Worm (Caenorhabditis elegans) whole organism, dauer: ENCODE results near the gene Y105C5B.8.

ENCODE experiments used
- unc-62 ChIP-seq: sonication (generic microtip); optimal IDR thresholded peaks from 2 replicates; lab custom pipeline; 2017; ENCODE audit warnings: missing biosample characterization, missing genetic modification reagents, missing genetic modification characterization

Y105C5B.8 gene

DNA sequence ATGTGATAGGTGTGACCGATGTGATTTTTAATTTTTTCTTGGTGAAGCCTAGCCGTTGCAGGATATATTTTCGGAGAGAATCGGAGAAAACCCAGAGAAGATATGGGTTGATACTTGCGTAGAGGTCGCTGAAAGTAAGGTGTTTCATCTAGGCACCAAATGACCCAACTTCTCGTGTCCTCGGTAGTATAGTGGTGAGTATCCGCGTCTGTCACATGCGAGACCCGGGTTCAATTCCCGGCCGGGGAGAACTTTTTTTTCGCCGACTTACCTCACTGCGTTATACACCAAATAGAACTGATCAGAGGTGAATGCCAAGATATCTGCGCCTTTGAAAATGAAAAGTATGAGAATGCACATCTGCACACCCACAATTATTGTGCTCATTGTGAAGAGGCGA, 5.2 kb upstream of the Y105C5B.8 start:
- TF ChIP-seq unc-62 (GFP tag; lab: Kevin White, UChicago) = no peak

- TF ChIP-seq unc-62 (GFP tag; lab: Kevin White, UChicago) = no peak
These were observed 4.5 kb upstream of the Y105C5B.8 start for ce11 chrIV:15931176-15931575.

DNA sequence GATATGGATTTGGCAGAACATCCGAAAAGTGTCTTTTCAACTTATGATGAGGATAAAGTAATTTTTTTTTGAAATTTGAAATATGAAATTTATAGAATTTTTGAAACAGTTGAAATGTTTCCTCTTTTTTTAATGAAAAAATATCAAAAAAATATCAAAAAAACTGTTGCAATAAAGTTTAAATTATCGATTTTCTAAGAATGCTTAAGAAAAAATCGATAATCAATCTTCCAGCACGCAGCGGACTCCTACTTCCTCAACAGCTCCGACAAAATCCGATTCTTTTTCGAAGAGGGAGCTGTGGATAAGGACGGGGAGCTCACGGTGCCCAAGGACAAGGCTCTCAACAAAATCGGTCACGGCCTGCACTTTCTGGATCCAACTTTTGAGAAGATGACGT, 4.0 kb upstream of the Y105C5B.8 start:
- TF ChIP-seq unc-62 (GFP tag; lab: Kevin White, UChicago) = no peak

ce11 chrIV:15930281-15930680, 3.6 kb upstream of the Y105C5B.8 start, which contains the start of gene Y105C5B.9:
Y105C5B.9 (plus strand) TSS chrIV:15930581.
- no peak for TF ChIP-seq unc-62 (GFP tag; lab: Kevin White, UChicago)

DNA sequence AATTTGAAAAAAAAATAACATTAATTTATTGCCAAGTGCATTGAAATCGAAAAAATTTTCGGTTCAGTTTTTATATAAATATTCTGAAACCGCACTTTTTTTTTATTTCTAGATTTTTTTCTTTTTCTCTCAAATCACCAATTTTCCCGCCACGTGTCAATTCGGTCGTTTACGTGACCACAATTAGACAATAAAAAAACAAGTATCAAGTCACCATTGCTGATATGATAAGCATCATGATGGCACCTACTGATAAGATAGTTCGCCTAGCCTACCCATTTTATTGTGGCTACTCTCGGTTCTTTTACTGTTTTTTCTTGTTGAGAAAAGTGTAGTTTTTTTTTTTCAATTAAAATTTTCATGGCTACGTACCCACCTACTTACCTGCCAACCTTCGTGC, 3.2 kb upstream of the Y105C5B.8 start:
- TF ChIP-seq unc-62 (GFP tag; lab: Kevin White, UChicago) = no peak

DNA sequence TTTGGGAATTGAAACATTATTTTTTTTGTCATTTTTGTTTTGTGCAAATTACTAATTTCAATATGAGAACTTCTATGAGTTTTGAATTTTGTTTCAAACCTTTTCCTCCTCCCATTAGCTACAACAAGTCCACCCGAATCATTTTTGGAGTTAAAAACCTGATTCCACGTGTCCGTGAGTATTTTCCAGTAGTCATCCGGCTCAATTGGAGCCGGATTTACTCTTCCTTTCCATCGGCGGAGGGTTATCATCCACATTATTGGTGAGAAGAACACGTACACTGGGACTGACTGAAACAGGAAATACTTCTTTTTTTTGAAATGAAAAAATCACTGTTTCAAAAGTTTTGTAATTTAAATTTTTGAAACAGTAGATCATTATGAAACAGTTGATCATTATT, 3.6 kb downstream of the Y105C5B.8 start:
- TF ChIP-seq unc-62 (GFP tag; lab: Kevin White, UChicago) = no peak

DNA sequence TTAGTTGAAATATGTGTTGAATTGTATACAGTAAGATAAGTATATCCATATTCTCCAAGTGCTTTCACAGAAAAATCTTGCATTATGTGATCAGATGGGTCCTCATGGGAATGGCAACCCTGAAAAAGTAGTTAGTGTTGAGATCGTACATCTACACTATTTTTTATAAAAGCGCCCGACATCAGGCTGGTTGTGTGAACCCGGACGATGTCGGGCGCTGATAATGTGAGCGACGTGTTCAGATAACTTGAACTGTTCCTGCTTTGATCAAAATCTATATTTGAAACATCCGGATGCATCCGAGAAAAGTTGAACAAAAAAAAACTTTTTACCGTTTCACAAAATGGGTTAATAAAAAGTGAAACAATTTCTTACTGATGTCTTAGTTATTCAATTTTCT, 11.6 kb downstream of the Y105C5B.8 start:
- no peak for TF ChIP-seq unc-62 (GFP tag; lab: Kevin White, UChicago)

DNA sequence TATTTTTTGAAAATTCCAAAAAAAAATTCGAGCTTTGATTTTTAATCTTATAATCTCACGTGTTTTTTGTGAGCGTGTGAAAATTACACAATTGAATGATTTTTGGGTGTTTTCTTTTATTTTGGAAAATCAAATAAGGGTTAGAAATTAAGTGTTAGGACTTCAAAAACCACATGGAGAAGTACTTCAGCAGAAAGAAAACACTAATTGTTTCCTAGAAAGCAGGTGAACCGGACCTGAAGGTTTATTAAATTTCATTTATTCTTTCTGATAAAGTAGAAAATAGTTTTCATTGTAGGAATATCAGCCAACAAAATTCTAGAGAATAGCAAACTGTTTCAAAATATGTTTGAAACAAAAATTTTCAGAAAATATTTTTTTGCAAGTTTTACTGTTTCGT, 18.4 kb downstream of the Y105C5B.8 start:
- TF ChIP-seq unc-62 (GFP tag; lab: Kevin White, UChicago) = no peak

DNA sequence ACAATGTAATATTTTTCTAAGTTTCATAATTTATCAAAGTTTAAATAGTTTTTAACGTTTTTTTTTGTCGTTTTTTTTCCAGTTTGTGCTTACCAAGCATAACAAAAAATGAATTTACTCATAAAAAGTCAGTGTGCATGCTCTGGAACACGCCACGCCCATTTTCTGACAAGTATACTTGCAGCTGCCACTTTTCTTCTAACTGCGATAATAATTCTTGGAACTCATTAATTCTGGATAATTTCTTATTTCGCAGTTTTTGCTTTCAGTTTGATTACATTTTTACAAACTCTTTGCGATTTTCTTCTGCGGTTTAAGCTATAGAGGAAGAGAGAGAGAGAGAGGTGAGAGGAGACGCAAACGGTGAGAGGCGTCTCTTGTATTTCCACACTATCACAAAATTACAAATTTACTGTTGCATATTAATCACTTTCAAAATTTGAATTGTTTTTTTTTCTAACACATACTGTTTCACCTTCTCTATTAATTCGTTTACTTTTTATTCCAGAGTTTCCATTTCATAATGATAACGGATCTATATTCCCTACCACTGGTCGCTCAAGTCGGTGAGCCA, 20.5 kb downstream of the Y105C5B.8 start, which contains the start of gene srv-15:
Gene srv-15 (plus strand): TSS at position 524 of the 574 bp plus-strand sequence.
- no peak for TF ChIP-seq unc-62 (GFP tag; lab: Kevin White, UChicago)

DNA sequence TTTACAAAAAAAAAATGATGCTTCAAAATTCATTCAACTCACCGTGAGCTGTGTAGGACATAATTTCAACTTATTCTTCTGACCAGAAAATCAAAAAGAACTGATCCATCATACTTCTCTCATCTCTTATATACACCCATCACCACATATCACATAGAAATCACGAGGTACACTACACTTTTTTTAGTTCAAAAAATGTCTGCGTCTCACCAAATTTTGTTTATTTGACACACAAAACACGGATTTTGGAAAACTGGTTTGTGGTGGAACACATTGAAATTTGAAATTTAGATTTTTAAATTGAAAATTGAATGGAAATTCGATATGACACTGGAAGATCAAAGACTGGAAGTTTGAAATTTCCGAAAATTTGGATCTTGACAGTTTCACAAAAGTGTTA, 25.5 kb downstream of the Y105C5B.8 start, which contains the start of gene Y105C5B.5:
Gene Y105C5B.5 (minus strand): TSS at position 103 of the 400 bp plus-strand sequence.
- no peak for TF ChIP-seq unc-62 (GFP tag; lab: Kevin White, UChicago)

DNA sequence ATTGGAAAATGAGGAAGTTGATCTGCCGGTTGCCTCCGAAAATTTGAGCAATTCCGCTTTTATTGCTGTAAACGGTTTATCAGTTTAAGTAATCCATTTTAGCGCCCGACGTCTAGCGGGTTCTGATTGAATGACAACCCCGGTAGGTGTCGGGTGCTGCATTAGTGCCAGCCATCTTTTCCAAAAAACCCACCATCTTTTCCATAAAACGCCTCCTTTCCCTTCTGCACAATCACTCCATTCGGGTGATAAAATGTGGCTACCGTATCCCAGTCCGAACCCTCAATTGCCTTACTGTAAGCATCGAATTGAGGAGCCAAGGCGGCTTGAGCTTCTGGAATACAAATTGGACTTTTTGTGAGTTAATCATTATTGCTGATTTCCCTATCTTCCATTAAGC, 26.5 kb downstream of the Y105C5B.8 start:
- TF ChIP-seq unc-62 (GFP tag; lab: Kevin White, UChicago) = no peak

ce11 chrIV:15894819-15895218, 31.8 kb downstream of the Y105C5B.8 start:
- TF ChIP-seq unc-62 (GFP tag; lab: Kevin White, UChicago) = no peak

ce11 chrIV:15894133-15894532, 32.5 kb downstream of the Y105C5B.8 start, which contains the start of gene srv-14:
srv-14 (minus strand) TSS chrIV:15894233.
- TF ChIP-seq unc-62 (GFP tag; lab: Kevin White, UChicago) = no peak

ce11 chrIV:15883922-15884321, 42.7 kb downstream of the Y105C5B.8 start, which contains the start of gene Y105C5B.3:
Y105C5B.3 (plus strand) TSS chrIV:15884222.
- TF ChIP-seq unc-62 (GFP tag; lab: Kevin White, UChicago) = no peak

DNA sequence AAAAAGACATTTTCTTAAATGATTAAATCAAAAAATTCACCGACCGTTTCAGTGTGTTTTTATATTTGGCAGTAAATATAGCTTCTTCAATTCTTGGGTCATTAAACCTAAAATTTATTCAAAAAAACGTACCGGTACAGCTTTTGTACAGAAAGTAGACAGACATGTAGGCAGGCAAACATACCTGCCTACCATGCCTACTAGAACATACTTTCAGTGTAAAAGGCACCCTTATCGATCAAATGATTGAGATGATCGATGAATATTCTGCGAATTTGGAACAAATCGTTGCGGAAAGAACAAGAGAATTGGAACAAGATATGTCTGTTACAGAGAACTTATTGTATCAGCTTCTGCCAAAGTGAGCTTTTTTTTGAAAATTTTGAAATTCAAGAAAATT, 46.5 kb downstream of the Y105C5B.8 start:
- TF ChIP-seq unc-62 (GFP tag; lab: Kevin White, UChicago) = no peak

DNA sequence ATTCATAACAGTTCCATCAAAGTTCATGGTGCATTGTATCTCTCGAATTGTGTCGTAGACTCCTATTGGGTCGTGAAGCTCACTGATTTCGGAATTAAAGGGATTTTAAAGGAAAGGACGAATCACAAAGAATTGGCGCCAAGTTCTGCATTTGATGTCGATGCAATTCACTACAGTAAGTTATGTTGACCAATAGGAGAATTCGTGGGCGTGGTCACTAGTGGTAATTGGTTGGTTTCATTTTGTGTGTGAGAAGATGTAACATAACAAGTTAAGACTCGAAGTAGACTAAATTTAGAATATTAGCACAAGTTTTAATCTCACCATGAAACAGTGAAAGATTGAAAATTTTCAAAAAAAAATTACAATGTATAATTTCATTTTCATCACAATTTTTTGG, 48.4 kb downstream of the Y105C5B.8 start:
- TF ChIP-seq unc-62 (GFP tag; lab: Kevin White, UChicago) = no peak
